Worm (Caenorhabditis elegans) whole organism, L2 larva: ENCODE data around the gene sri-20.

Experiments
- alr-1 ChIP-seq: fragments of 150-350 bp; optimal IDR thresholded peaks from 2 replicates; lab custom pipeline; 2014; ENCODE audit warnings: missing biosample characterization, missing genetic modification characterization
- ceh-82 ChIP-seq: fragments of 150-350 bp; optimal IDR thresholded peaks from 2 replicates; lab custom pipeline; 2014; ENCODE audit warnings: missing biosample characterization, missing genetic modification characterization
- elt-3 ChIP-seq: sonication (generic microtip); optimal IDR thresholded peaks from 2 replicates; lab custom pipeline; 2017; ENCODE audit warnings: missing biosample characterization, missing genetic modification characterization
- lin-11 ChIP-seq: fragments of 150-350 bp; sonication (generic microtip); optimal IDR thresholded peaks from 2 replicates; lab custom pipeline; 2014; ENCODE audit warnings: missing biosample characterization, missing genetic modification characterization, inconsistent platforms, mixed read lengths
- mdl-1 ChIP-seq, 2 experiments: fragments of 150-350 bp in 1 of 2; sonication (generic microtip) in 1 of 2; optimal IDR thresholded peaks; 2 replicates each; lab custom pipeline; 2017; ENCODE audit warnings: missing biosample characterization in 2 of 2, missing genetic modification characterization in 2 of 2
- nhr-11 ChIP-seq: fragments of 150-350 bp; optimal IDR thresholded peaks from 2 replicates; lab custom pipeline; 2014; ENCODE audit warnings: missing biosample characterization, missing genetic modification characterization
- unc-39 ChIP-seq: fragments of 150-350 bp; optimal IDR thresholded peaks from 2 replicates; lab custom pipeline; 2014; ENCODE audit warnings: missing biosample characterization, missing genetic modification characterization
- ztf-4 ChIP-seq: fragments of 150-350 bp; optimal IDR thresholded peaks from 2 replicates; lab custom pipeline; 2014; ENCODE audit warnings: missing biosample characterization, missing genetic modification characterization

DNA sequence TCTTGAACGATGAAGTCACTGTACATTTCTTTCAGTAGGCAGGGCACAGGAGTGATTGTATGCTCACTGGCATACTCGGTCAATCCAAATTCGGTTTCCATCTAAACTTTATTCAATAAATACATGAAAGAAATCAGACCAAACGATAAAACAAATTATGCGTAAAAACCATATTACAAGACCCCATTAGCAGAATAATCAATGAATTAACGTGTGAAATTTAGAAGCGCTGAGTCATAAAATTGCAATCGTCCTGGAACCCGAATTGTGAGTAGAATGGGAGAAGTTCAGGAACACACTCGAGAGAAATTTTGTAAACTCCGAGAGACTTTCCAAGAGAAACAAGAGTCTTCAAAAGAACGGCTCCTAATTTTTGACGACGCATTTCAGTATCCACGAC is 48.9 kb upstream of the sri-20 start, which contains the start of gene B0024.11:
- TF ChIP-seq nhr-11 (tag; lab: Kevin White, UChicago) (no peak), mdl-1 (tag; optimal IDR thresholded peaks at IDR 0.05; lab: Kevin White, UChicago) (no peak), unc-39 (tag; lab: Kevin White, UChicago) (no peak), ceh-82 (no peak), alr-1 (tag; lab: Kevin White, UChicago) (no peak), lin-11 (tag; lab: Kevin White, UChicago) (no peak), ztf-4 (tag; lab: Kevin White, UChicago) (no peak), elt-3 (no peak)
